Worm (Caenorhabditis elegans) whole organism, L1 larva: ENCODE results near the gene B0001.4.

Experiments
- ama-1 ChIP-seq: fragments of 150-350 bp; optimal IDR thresholded peaks from 2 replicates; lab custom pipeline; 2014
- dpl-1 ChIP-seq, 3 experiments: fragments of 150-350 bp in 2 of 3; sonication (generic microtip) in 1 of 3; optimal IDR thresholded peaks; 2 replicates each; lab custom pipeline; 2014 to 2017; ENCODE audit warnings: missing biosample characterization in 3 of 3, missing genetic modification characterization in 3 of 3, missing genetic modification reagents in 3 of 3
- egl-27 ChIP-seq, 2 experiments: fragments of 150-350 bp in 1 of 2; sonication (generic microtip); optimal IDR thresholded peaks; 3 replicates each; lab custom pipeline; 2017 to 2018; ENCODE audit warnings: missing biosample characterization in 2 of 2, missing genetic modification characterization in 2 of 2, missing genetic modification reagents in 2 of 2
- fkh-4 ChIP-seq: sonication (generic microtip); optimal IDR thresholded peaks from 2 replicates; lab custom pipeline; 2016; ENCODE audit warnings: missing compliant biosample characterization, missing genetic modification characterization, borderline replicate concordance
- isw-1 ChIP-seq: fragments of 200-800 bp; sonication (Bioruptor generic); IDR thresholded peaks from 2 replicates; pipeline ENCODE4 v1.3.6; 2022; ENCODE audit warnings: missing genetic modification characterization, missing compliant biosample characterization
- nhr-71 ChIP-seq: sonication (generic microtip); optimal IDR thresholded peaks from 2 replicates; lab custom pipeline; 2016; ENCODE audit warnings: mild to moderate bottlenecking, missing genetic modification characterization, moderate library complexity, missing compliant biosample characterization
- nhr-77 ChIP-seq: fragments of 150-350 bp; optimal IDR thresholded peaks from 2 replicates; lab custom pipeline; 2014; ENCODE audit warnings: missing biosample characterization, missing genetic modification characterization
- snpc-4 ChIP-seq: fragments of 150-350 bp; optimal IDR thresholded peaks from 2 replicates; lab custom pipeline; 2014; ENCODE audit warnings: missing biosample characterization, missing genetic modification characterization
- tbx-2 ChIP-seq: sonication (generic microtip); optimal IDR thresholded peaks from 2 replicates; lab custom pipeline; 2016; ENCODE audit warnings: missing genetic modification characterization, missing compliant biosample characterization
- unc-130 ChIP-seq: fragments of 150-350 bp; optimal IDR thresholded peaks from 2 replicates; lab custom pipeline; 2017; ENCODE audit warnings: missing biosample characterization, missing genetic modification characterization, inconsistent platforms
- ztf-4 ChIP-seq: fragments of 150-350 bp; optimal IDR thresholded peaks from 2 replicates; lab custom pipeline; 2014; ENCODE audit warnings: missing biosample characterization, missing genetic modification characterization

ce11 chrIV:12126740-12127472 is 11.1 kb downstream of the B0001.4 start:
- TF ChIP-seq ztf-4 (tag; lab: Kevin White, UChicago) (no peak), ama-1 (lab: Kevin White, UChicago) (no peak), egl-27 (tag; optimal IDR thresholded peaks at IDR 0.05; lab: Kevin White, UChicago) (no peak), snpc-4 (no peak), fkh-4 (tag; lab: Kevin White, UChicago) (no peak), nhr-77 (tag; lab: Kevin White, UChicago) (no peak), isw-1 (GFP tag; lab: Robert Waterston, UW) (no peak), dpl-1 (GFP tag; optimal IDR thresholded peaks at IDR 0.05; lab: Kevin White, UChicago) (no peak), unc-130 (no peak), nhr-71 (tag; lab: Kevin White, UChicago) (peak; percentile 26), tbx-2 (no peak)
